Fruit fly (Drosophila melanogaster) whole organism, embryonic: Measurements from ENCODE around the gene dpr4.

ENCODE experiments used
- Bgb ChIP-seq: fragments of 200-800 bp; sonication (Bioruptor generic); IDR thresholded peaks from 2 replicates; pipeline ENCODE4 v1.3.6; 2022; ENCODE audit warnings: missing biosample characterization, missing genetic modification characterization; ENCODE audit not compliant: partially characterized antibody
- C15 ChIP-seq: fragments of 200-800 bp; sonication (Bioruptor generic); IDR thresholded peaks from 3 replicates; pipeline ENCODE4 v1.3.6; 2022; ENCODE audit warnings: missing biosample characterization, missing genetic modification characterization
- CG1024 ChIP-seq: fragments of 200-800 bp; sonication (Bioruptor generic); IDR thresholded peaks from 2 replicates; pipeline ENCODE4 v1.3.6; 2022; ENCODE audit warnings: missing biosample characterization, missing genetic modification characterization
- CG1233 ChIP-seq: fragments of 200-800 bp; sonication (Bioruptor generic); optimal IDR thresholded peaks from 4 replicates; lab custom pipeline; 2018; ENCODE audit warnings: missing biosample characterization, mild to moderate bottlenecking, missing genetic modification characterization
- CG12942 ChIP-seq: fragments of 200-800 bp; sonication (Bioruptor generic); optimal IDR thresholded peaks from 3 replicates; lab custom pipeline; 2016; ENCODE audit warnings: missing biosample characterization, missing genetic modification characterization
- CG13287 ChIP-seq: fragments of 200-800 bp; sonication (Bioruptor generic); IDR thresholded peaks from 2 replicates; pipeline ENCODE4 v1.3.6; 2022; ENCODE audit warnings: missing biosample characterization, missing genetic modification characterization; ENCODE audit not compliant: partially characterized antibody
- CG13894 ChIP-seq: fragments of 200-800 bp; sonication (Bioruptor generic); optimal IDR thresholded peaks from 3 replicates; lab custom pipeline; 2018; ENCODE audit warnings: missing biosample characterization, mild to moderate bottlenecking, missing genetic modification characterization, moderate library complexity
- CG14050 ChIP-seq: fragments of 200-800 bp; sonication (Bioruptor generic); IDR thresholded peaks from 3 replicates; pipeline ENCODE4 v1.3.6; 2022; ENCODE audit warnings: missing biosample characterization, missing genetic modification characterization
- CG15479 ChIP-seq: fragments of 200-800 bp; sonication (Bioruptor generic); optimal IDR thresholded peaks from 3 replicates; lab custom pipeline; 2019; ENCODE audit warnings: missing biosample characterization, mild to moderate bottlenecking, missing genetic modification characterization, moderate library complexity
- CG17912 ChIP-seq: fragments of 200-800 bp; sonication (Bioruptor generic); optimal IDR thresholded peaks from 2 replicates; lab custom pipeline; 2018; ENCODE audit warnings: missing biosample characterization, mild to moderate bottlenecking, missing genetic modification characterization
- CG2116 ChIP-seq: fragments of 200-800 bp; sonication (Bioruptor generic); optimal IDR thresholded peaks from 3 replicates; lab custom pipeline; 2018; ENCODE audit warnings: missing biosample characterization, mild to moderate bottlenecking, missing genetic modification characterization
- CG2678 ChIP-seq: fragments of 200-800 bp; sonication (Bioruptor generic); optimal IDR thresholded peaks from 3 replicates; lab custom pipeline; 2019; ENCODE audit warnings: missing biosample characterization, mild to moderate bottlenecking, missing genetic modification characterization, moderate library complexity
- CG2875 ChIP-seq: fragments of 200-800 bp; sonication (Bioruptor generic); optimal IDR thresholded peaks from 2 replicates; lab custom pipeline; 2017; ENCODE audit warnings: missing biosample characterization, mild to moderate bottlenecking, missing genetic modification characterization, missing genetic modification reagents
- CG32532 ChIP-seq: fragments of 200-800 bp; sonication (Bioruptor generic); IDR thresholded peaks from 2 replicates; pipeline ENCODE4 v1.3.6; 2022; ENCODE audit warnings: missing biosample characterization, missing genetic modification characterization
- CG32767 ChIP-seq: fragments of 200-800 bp; sonication (Bioruptor generic); IDR thresholded peaks from 2 replicates; pipeline ENCODE4 v1.3.6; 2022; ENCODE audit warnings: missing biosample characterization, missing genetic modification characterization
- CG3726 ChIP-seq: fragments of 200-800 bp; sonication (Bioruptor generic); IDR thresholded peaks from 3 replicates; pipeline ENCODE4, ENCODE4 v1.3.6; 2022; ENCODE audit warnings: missing biosample characterization, missing genetic modification characterization
- CG4707 ChIP-seq: fragments of 200-800 bp; sonication (Bioruptor generic); optimal IDR thresholded peaks from 2 replicates; lab custom pipeline; 2018; ENCODE audit warnings: missing biosample characterization, mild to moderate bottlenecking, missing genetic modification characterization, moderate library complexity
- CG4854 ChIP-seq: fragments of 200-800 bp; sonication (Bioruptor generic); optimal IDR thresholded peaks from 2 replicates; lab custom pipeline; 2016; ENCODE audit warnings: missing biosample characterization, missing genetic modification characterization, inconsistent platforms
- CG6654 ChIP-seq: fragments of 200-800 bp; sonication (Bioruptor generic); optimal IDR thresholded peaks from 2 replicates; lab custom pipeline; 2017; ENCODE audit warnings: missing biosample characterization, mild to moderate bottlenecking, missing genetic modification characterization
- CG6813 ChIP-seq: fragments of 200-800 bp; sonication (Bioruptor generic); optimal IDR thresholded peaks from 2 replicates; lab custom pipeline; 2017; ENCODE audit warnings: missing biosample characterization, missing genetic modification characterization, mild to moderate bottlenecking, moderate library complexity, missing genetic modification reagents
- CTCF ChIP-seq: fragments of 200-800 bp; sonication (Bioruptor generic); optimal IDR thresholded peaks from 2 replicates; lab custom pipeline; 2017; ENCODE audit warnings: missing biosample characterization, mild to moderate bottlenecking, missing genetic modification characterization, moderate library complexity
- Chrac-16 ChIP-seq: fragments of 200-800 bp; sonication (Bioruptor generic); optimal IDR thresholded peaks from 3 replicates; lab custom pipeline; 2016; ENCODE audit warnings: missing biosample characterization, missing genetic modification characterization
- Deaf1 ChIP-seq: fragments of 200-800 bp; optimal IDR thresholded peaks from 3 replicates; lab custom pipeline; 2019; ENCODE audit warnings: missing biosample characterization, mild to moderate bottlenecking, missing genetic modification characterization, moderate library complexity
- Doc2 ChIP-seq: fragments of 200-800 bp; sonication (Bioruptor generic); IDR thresholded peaks from 2 replicates; pipeline ENCODE4 v1.3.6; 2022; ENCODE audit warnings: missing biosample characterization, missing genetic modification characterization
- Doc3 ChIP-seq: fragments of 200-800 bp; sonication (Bioruptor generic); IDR thresholded peaks from 3 replicates; pipeline ENCODE4 v1.3.6; 2022; ENCODE audit warnings: missing biosample characterization, missing genetic modification characterization; ENCODE audit not compliant: partially characterized antibody
- ERR ChIP-seq: fragments of 200-800 bp; sonication (Bioruptor generic); optimal IDR thresholded peaks from 2 replicates; lab custom pipeline; 2016; ENCODE audit warnings: missing biosample characterization, missing genetic modification characterization
- GATAe ChIP-seq: fragments of 200-800 bp; sonication (Bioruptor generic); conservative IDR thresholded peaks from 2 replicates; pipeline ENCODE4 v1.3.6; 2022; ENCODE audit warnings: missing biosample characterization, missing genetic modification characterization
- HmgZ ChIP-seq: fragments of 200-800 bp; sonication (Bioruptor generic); optimal IDR thresholded peaks from 2 replicates; lab custom pipeline; 2018; ENCODE audit warnings: missing biosample characterization, mild to moderate bottlenecking, missing genetic modification characterization
- Max ChIP-seq: fragments of 200-800 bp; sonication (Bioruptor generic); optimal IDR thresholded peaks from 2 replicates; lab custom pipeline; 2016; ENCODE audit warnings: missing biosample characterization, mild to moderate bottlenecking, missing genetic modification characterization
- Mrtf ChIP-seq: fragments of 200-800 bp; sonication (Bioruptor generic); IDR thresholded peaks from 3 replicates; pipeline ENCODE4 v1.3.6; 2022; ENCODE audit warnings: missing biosample characterization, missing genetic modification characterization
- Sin3A ChIP-seq: fragments of >200 bp; optimal IDR thresholded peaks from 2 replicates; lab custom pipeline; 2018
- Six4 ChIP-seq: fragments of 200-800 bp; sonication (Bioruptor generic); optimal IDR thresholded peaks from 2 replicates; lab custom pipeline; 2016; ENCODE audit warnings: missing biosample characterization, missing genetic modification characterization
- Trl ChIP-seq, 3 experiments: fragments of >200 bp in 2 of 3; fragments of 200-800 bp in 1 of 3; sonication (Bioruptor generic) in 1 of 3; optimal IDR thresholded peaks; 2 replicates in 1 of 3; 3 replicates in 2 of 3; lab custom pipeline; 2016 to 2017; ENCODE audit warnings: missing biosample characterization in 1 of 3, missing genetic modification characterization in 1 of 3
- YL-1 ChIP-seq: fragments of 200-800 bp; sonication (Bioruptor generic); optimal IDR thresholded peaks from 3 replicates; lab custom pipeline; 2017; ENCODE audit warnings: missing biosample characterization, mild to moderate bottlenecking, missing genetic modification characterization
- abd-A ChIP-seq: fragments of 200-800 bp; sonication (Bioruptor generic); optimal IDR thresholded peaks from 3 replicates; lab custom pipeline; 2019; ENCODE audit warnings: missing biosample characterization, mild to moderate bottlenecking, missing genetic modification characterization, moderate library complexity
- ap ChIP-seq: fragments of 200-800 bp; sonication (Bioruptor generic); IDR thresholded peaks from 2 replicates; pipeline ENCODE4 v1.3.6; 2022; ENCODE audit warnings: missing biosample characterization, missing genetic modification characterization
- ase ChIP-seq: fragments of 200-800 bp; sonication (Bioruptor generic); IDR thresholded peaks from 3 replicates; pipeline ENCODE4 v1.3.6; 2022; ENCODE audit warnings: missing biosample characterization, missing genetic modification characterization
- cas ChIP-seq: fragments of 200-800 bp; sonication (Bioruptor generic); IDR thresholded peaks from 2 replicates; pipeline ENCODE4 v1.3.6; 2022; ENCODE audit warnings: missing biosample characterization, missing genetic modification characterization
- caup ChIP-seq: fragments of 200-800 bp; sonication (Bioruptor generic); optimal IDR thresholded peaks from 3 replicates; lab custom pipeline; 2017; ENCODE audit warnings: missing biosample characterization, mild to moderate bottlenecking, missing genetic modification characterization, moderate library complexity; ENCODE audit not compliant: severe bottlenecking
- cg ChIP-seq: fragments of 200-800 bp; sonication (Bioruptor generic); optimal IDR thresholded peaks from 3 replicates; lab custom pipeline; 2019; ENCODE audit warnings: missing biosample characterization, mild to moderate bottlenecking, missing genetic modification characterization, moderate library complexity
- da ChIP-seq: fragments of 200-800 bp; sonication (Bioruptor generic); optimal IDR thresholded peaks from 2 replicates; lab custom pipeline; 2016; ENCODE audit warnings: missing biosample characterization, missing genetic modification characterization
- danr ChIP-seq: fragments of 200-800 bp; sonication (Bioruptor generic); IDR thresholded peaks from 2 replicates; pipeline ENCODE4 v1.3.6; 2022; ENCODE audit warnings: missing biosample characterization, missing genetic modification characterization
- dimm ChIP-seq: fragments of 200-800 bp; sonication (Bioruptor generic); IDR thresholded peaks from 2 replicates; pipeline ENCODE4 v1.3.6; 2022; ENCODE audit warnings: missing biosample characterization, missing genetic modification characterization
- ewg ChIP-seq: fragments of 200-800 bp; sonication (Bioruptor generic); optimal IDR thresholded peaks from 3 replicates; lab custom pipeline; 2017; ENCODE audit warnings: mild to moderate bottlenecking, missing biosample characterization, missing genetic modification reagents, missing genetic modification characterization
- fd96Cb ChIP-seq: fragments of 200-800 bp; sonication (Bioruptor generic); optimal IDR thresholded peaks from 2 replicates; lab custom pipeline; 2018; ENCODE audit warnings: missing biosample characterization, mild to moderate bottlenecking, missing genetic modification characterization, moderate library complexity
- lbe ChIP-seq: fragments of 200-800 bp; sonication (Bioruptor generic); optimal IDR thresholded peaks from 2 replicates; lab custom pipeline; 2016; ENCODE audit warnings: missing biosample characterization, mild to moderate bottlenecking, missing genetic modification characterization
- oc ChIP-seq: fragments of 200-800 bp; sonication (Bioruptor generic); optimal IDR thresholded peaks from 2 replicates; lab custom pipeline; 2018; ENCODE audit warnings: missing biosample characterization, mild to moderate bottlenecking, missing genetic modification characterization, moderate library complexity
- sens ChIP-seq: fragments of 200-800 bp; sonication (Bioruptor generic); peaks from one replicate; lab custom pipeline; 2016; ENCODE audit warnings: missing biosample characterization, missing genetic modification characterization
- sug ChIP-seq: fragments of 200-800 bp; optimal IDR thresholded peaks from 2 replicates; lab custom pipeline; 2019; ENCODE audit warnings: missing biosample characterization, mild to moderate bottlenecking, missing genetic modification characterization, moderate library complexity

The dpr4 gene

dm6 chr3R:11542899-11543619, at the start of gene dpr4:
dpr4 (minus strand) TSS chr3R:11542949.
- TF ChIP-seq Mrtf (GFP tag; lab: Robert Waterston, UW) (no peak), ase (GFP tag; lab: Robert Waterston, UW) (no peak), CG13894 (tag; lab: Kevin White, UChicago) (peak; percentile 84), Trl (optimal IDR thresholded peaks at IDR 0.05; lab: Kevin White, UChicago) (peak; percentile 43 to 81), Trl (GFP tag; optimal IDR thresholded peaks at IDR 0.05; lab: Kevin White, UChicago) (no peak), abd-A (peak; percentile 59), CG2875 (GFP tag; lab: Kevin White, UChicago) (no peak), ewg (GFP tag; lab: Kevin White, UChicago) (peak; percentile 80), ERR (no peak), Deaf1 (peak; percentile 92), CG6813 (GFP tag; lab: Kevin White, UChicago) (no peak), CG4707 (GFP tag; lab: Kevin White, UChicago) (no peak), fd96Cb (tag; lab: Kevin White, UChicago) (no peak), CG15479 (GFP tag; lab: Kevin White, UChicago) (peak; percentile 57), CG1233 (GFP tag; lab: Kevin White, UChicago) (no peak), CG32532 (GFP tag; lab: Robert Waterston, UW) (no peak), cg (GFP tag; lab: Kevin White, UChicago) (no peak)

- TF ChIP-seq cas (GFP tag; lab: Robert Waterston, UW) (no peak), CG2678 (tag; lab: Kevin White, UChicago) (no peak), sug (tag; lab: Kevin White, UChicago) (no peak), CG6654 (GFP tag; lab: Kevin White, UChicago) (no peak), CG17912 (GFP tag; lab: Kevin White, UChicago) (no peak), CG32767 (GFP tag; lab: Robert Waterston, UW) (no peak), Doc2 (GFP tag; lab: Robert Waterston, UW) (no peak), CG4854 (GFP tag; lab: Kevin White, UChicago) (no peak), Sin3A (lab: Kevin White, UChicago) (peak; percentile 51), CG13287 (GFP tag; lab: Robert Waterston, UW) (peak; percentile 96), ap (GFP tag; lab: Robert Waterston, UW) (no peak), Chrac-16 (GFP tag; lab: Kevin White, UChicago) (no peak), HmgZ (tag; lab: Kevin White, UChicago) (peak; percentile 31), sens (GFP tag; lab: Kevin White, UChicago) (no peak), danr (no peak), Doc3 (GFP tag; lab: Robert Waterston, UW) (peak; percentile 74), caup (GFP tag; lab: Kevin White, UChicago) (no peak), YL-1 (GFP tag; lab: Kevin White, UChicago) (peak; percentile 92), da (no peak), CG1024 (GFP tag; lab: Robert Waterston, UW) (no peak), CG12942 (GFP tag; lab: Kevin White, UChicago) (no peak), GATAe (no peak), oc (tag; lab: Kevin White, UChicago) (peak; percentile 91), CG3726 (no peak), Bgb (peak; percentile 92), dimm (GFP tag; lab: Robert Waterston, UW) (no peak), ewg (GFP tag; lab: Kevin White, UChicago) (peak; percentile 15), CG14050 (no peak), C15 (no peak), CG2116 (peak; percentile 65), Six4 (no peak), lbe (GFP tag; lab: Kevin White, UChicago) (no peak), CTCF (GFP tag; lab: Kevin White, UChicago) (no peak), Max (no peak)
Observed at dm6 chr3R:11589764-11590358, 47.1 kb upstream of the dpr4 start, which contains the start of gene CG6791. CG6791 (minus strand) TSS chr3R:11590146.
